Worm (Caenorhabditis elegans): ENCODE measurements around the gene F35B12.10.

ce11 chrV:11674594-11675579 lies 45.8 kb upstream of the F35B12.10 start:
- TF ChIP-seq flt-1 (GFP tag; IDR thresholded peaks at IDR 0.05) (no peak), med-1 (GFP tag; optimal IDR thresholded peaks at IDR 0.05; ENCODE audit: insufficient read depth) (no peak)
